Fruit fly (Drosophila melanogaster) whole organism, embryonic: Measurements from ENCODE around the gene dsx.

Experiments used
- Asciz ChIP-seq: fragments of 200-800 bp; sonication (Bioruptor generic); optimal IDR thresholded peaks from 2 replicates; lab custom pipeline; 2017; ENCODE audit warnings: missing biosample characterization, mild to moderate bottlenecking, missing genetic modification characterization, missing genetic modification reagents
- Atf3 ChIP-seq: fragments of 200-800 bp; sonication (Bioruptor generic); optimal IDR thresholded peaks from 3 replicates; lab custom pipeline; 2016; ENCODE audit warnings: missing biosample characterization, missing genetic modification characterization
- Awh ChIP-seq: fragments of 200-800 bp; sonication (Bioruptor generic); IDR thresholded peaks from 2 replicates; pipeline ENCODE4, ENCODE4 v1.3.6; 2022; ENCODE audit warnings: missing biosample characterization, missing genetic modification characterization
- BEAF-32 ChIP-seq: fragments of 200-800 bp; sonication (Bioruptor generic); optimal IDR thresholded peaks from 3 replicates; lab custom pipeline; 2017; ENCODE audit warnings: missing biosample characterization, missing genetic modification characterization, mild to moderate bottlenecking, moderate library complexity, missing genetic modification reagents
- Blimp-1 ChIP-seq: fragments of 200-800 bp; sonication (Bioruptor generic); optimal IDR thresholded peaks from 3 replicates; lab custom pipeline; 2018; ENCODE audit warnings: missing biosample characterization, missing genetic modification characterization, mild to moderate bottlenecking, moderate library complexity, missing genetic modification reagents
- CG10431 ChIP-seq: fragments of 200-800 bp; sonication (Bioruptor generic); optimal IDR thresholded peaks from 3 replicates; lab custom pipeline; 2018; ENCODE audit warnings: missing biosample characterization, mild to moderate bottlenecking, missing genetic modification characterization
- CG10543 ChIP-seq: fragments of 200-800 bp; sonication (Bioruptor generic); optimal IDR thresholded peaks from 3 replicates; lab custom pipeline; 2017; ENCODE audit warnings: missing biosample characterization, mild to moderate bottlenecking, missing genetic modification characterization, moderate library complexity
- CG12219 ChIP-seq: fragments of 200-800 bp; sonication (Bioruptor generic); optimal IDR thresholded peaks from 3 replicates; lab custom pipeline; 2018; ENCODE audit warnings: missing biosample characterization, mild to moderate bottlenecking, missing genetic modification characterization
- CG12769 ChIP-seq: fragments of 200-800 bp; sonication (Bioruptor generic); optimal IDR thresholded peaks from 2 replicates; lab custom pipeline; 2019; ENCODE audit warnings: missing biosample characterization, mild to moderate bottlenecking, missing genetic modification characterization, moderate library complexity
- CG13624 ChIP-seq: fragments of 200-800 bp; sonication (Bioruptor generic); optimal IDR thresholded peaks from 2 replicates; lab custom pipeline; 2016; ENCODE audit warnings: missing biosample characterization, missing genetic modification characterization
- CG14050 ChIP-seq: fragments of 200-800 bp; sonication (Bioruptor generic); IDR thresholded peaks from 3 replicates; pipeline ENCODE4 v1.3.6; 2022; ENCODE audit warnings: missing biosample characterization, missing genetic modification characterization
- CG6854 ChIP-seq: fragments of 200-800 bp; sonication (Bioruptor generic); optimal IDR thresholded peaks from 3 replicates; lab custom pipeline; 2017; ENCODE audit warnings: missing biosample characterization, mild to moderate bottlenecking, missing genetic modification characterization
- CG8290 ChIP-seq, 3 experiments: fragments of 200-800 bp; sonication (Bioruptor generic); optimal IDR thresholded peaks; 2 replicates each; lab custom pipeline; 2016 to 2019; ENCODE audit warnings: missing biosample characterization in 3 of 3, missing genetic modification characterization in 3 of 3, mild to moderate bottlenecking in 2 of 3, moderate library complexity in 1 of 3
- CG8359 ChIP-seq: fragments of 200-800 bp; sonication (Bioruptor generic); optimal IDR thresholded peaks from 2 replicates; lab custom pipeline; 2017; ENCODE audit warnings: missing biosample characterization, mild to moderate bottlenecking, missing genetic modification characterization, borderline replicate concordance
- Camta ChIP-seq: fragments of 200-800 bp; sonication (Bioruptor generic); optimal IDR thresholded peaks from 2 replicates; lab custom pipeline; 2016; ENCODE audit warnings: missing biosample characterization, missing genetic modification characterization
- Dip2 ChIP-seq: fragments of 200-800 bp; sonication (Bioruptor generic); IDR thresholded peaks from 2 replicates; pipeline ENCODE4 v1.3.6; 2022; ENCODE audit warnings: missing biosample characterization, missing genetic modification characterization
- Fer2 ChIP-seq: fragments of 200-800 bp; sonication (Bioruptor generic); optimal IDR thresholded peaks from 2 replicates; lab custom pipeline; 2018; ENCODE audit warnings: missing biosample characterization, mild to moderate bottlenecking, missing genetic modification characterization, moderate library complexity
- HHEX ChIP-seq: fragments of 200-800 bp; sonication (Bioruptor generic); optimal IDR thresholded peaks from 3 replicates; lab custom pipeline; 2017; ENCODE audit warnings: missing biosample characterization, mild to moderate bottlenecking, missing genetic modification characterization, missing genetic modification reagents
- Hr78 ChIP-seq, 2 experiments: fragments of 200-800 bp in 1 of 2; fragments of >200 bp in 1 of 2; sonication (Bioruptor generic) in 1 of 2; optimal IDR thresholded peaks; 2 replicates each; lab custom pipeline; 2017 to 2019; ENCODE audit warnings: missing biosample characterization in 2 of 2, missing genetic modification characterization in 2 of 2, mild to moderate bottlenecking in 1 of 2, moderate library complexity in 1 of 2
- Pdp1 ChIP-seq, 2 experiments: fragments of 200-800 bp; sonication (Bioruptor generic); optimal IDR thresholded peaks; 3 replicates each; lab custom pipeline; 2016; ENCODE audit warnings: missing biosample characterization in 2 of 2, missing genetic modification characterization in 2 of 2, mild to moderate bottlenecking in 1 of 2, moderate library complexity in 1 of 2
- Sox102F ChIP-seq: fragments of 200-800 bp; sonication (Bioruptor generic); optimal IDR thresholded peaks from 2 replicates; lab custom pipeline; 2018; ENCODE audit warnings: missing biosample characterization, mild to moderate bottlenecking, missing genetic modification characterization, moderate library complexity
- abd-A ChIP-seq: fragments of 200-800 bp; sonication (Bioruptor generic); optimal IDR thresholded peaks from 3 replicates; lab custom pipeline; 2019; ENCODE audit warnings: missing biosample characterization, mild to moderate bottlenecking, missing genetic modification characterization, moderate library complexity
- amos ChIP-seq: fragments of 200-800 bp; sonication (Bioruptor generic); IDR thresholded peaks from 2 replicates; pipeline ENCODE4 v1.3.6; 2022; ENCODE audit warnings: missing biosample characterization, missing genetic modification characterization; ENCODE audit not compliant: partially characterized antibody
- cas ChIP-seq: fragments of 200-800 bp; sonication (Bioruptor generic); IDR thresholded peaks from 2 replicates; pipeline ENCODE4 v1.3.6; 2022; ENCODE audit warnings: missing biosample characterization, missing genetic modification characterization
- ewg ChIP-seq: fragments of 200-800 bp; sonication (Bioruptor generic); optimal IDR thresholded peaks from 3 replicates; lab custom pipeline; 2017; ENCODE audit warnings: mild to moderate bottlenecking, missing biosample characterization, missing genetic modification reagents, missing genetic modification characterization
- grau ChIP-seq: fragments of 200-800 bp; optimal IDR thresholded peaks from 3 replicates; lab custom pipeline; 2019; ENCODE audit warnings: missing biosample characterization, mild to moderate bottlenecking, missing genetic modification characterization, moderate library complexity
- grn ChIP-seq: fragments of 200-800 bp; sonication (Bioruptor generic); optimal IDR thresholded peaks from 3 replicates; lab custom pipeline; 2017; ENCODE audit warnings: missing biosample characterization, missing genetic modification characterization
- ken ChIP-seq: fragments of 200-800 bp; sonication (Bioruptor generic); IDR thresholded peaks from 3 replicates; pipeline ENCODE4 v1.3.6; 2022; ENCODE audit warnings: missing biosample characterization, missing genetic modification characterization
- kni ChIP-seq: fragments of 200-800 bp; sonication (Bioruptor generic); optimal IDR thresholded peaks from 3 replicates; lab custom pipeline; 2017; ENCODE audit warnings: mild to moderate bottlenecking, missing biosample characterization, missing genetic modification reagents, missing genetic modification characterization
- lmd ChIP-seq: fragments of 200-800 bp; sonication (Bioruptor generic); IDR thresholded peaks from 2 replicates; pipeline ENCODE4 v1.3.6; 2022; ENCODE audit warnings: missing biosample characterization, missing genetic modification characterization
- mirr ChIP-seq: fragments of 200-800 bp; sonication (Bioruptor generic); optimal IDR thresholded peaks from 3 replicates; lab custom pipeline; 2018; ENCODE audit warnings: missing biosample characterization, mild to moderate bottlenecking, missing genetic modification characterization
- oc ChIP-seq: fragments of 200-800 bp; sonication (Bioruptor generic); optimal IDR thresholded peaks from 2 replicates; lab custom pipeline; 2018; ENCODE audit warnings: missing biosample characterization, mild to moderate bottlenecking, missing genetic modification characterization, moderate library complexity
- onecut ChIP-seq: fragments of 200-800 bp; sonication (Bioruptor generic); IDR thresholded peaks from 2 replicates; pipeline ENCODE4 v1.3.6; 2022; ENCODE audit warnings: missing biosample characterization, missing genetic modification characterization
- pros ChIP-seq: fragments of 200-800 bp; sonication (Bioruptor generic); optimal IDR thresholded peaks from 3 replicates; lab custom pipeline; 2019; ENCODE audit warnings: missing biosample characterization, mild to moderate bottlenecking, missing genetic modification characterization, moderate library complexity
- sima ChIP-seq: fragments of 200-800 bp; sonication (Bioruptor generic); optimal IDR thresholded peaks from 2 replicates; lab custom pipeline; 2016; ENCODE audit warnings: missing biosample characterization, missing genetic modification characterization
- sqz ChIP-seq: fragments of 200-800 bp; sonication (Bioruptor generic); optimal IDR thresholded peaks from 3 replicates; lab custom pipeline; 2018; ENCODE audit warnings: missing biosample characterization, mild to moderate bottlenecking, missing genetic modification characterization

Gene dsx

dm6 chr3R:7991446-7991845, 24.2 kb upstream of the dsx start:
- 0 out of 3 replicates have a peak, but pooled peaks have one; percentile 47 for TF ChIP-seq ken (GFP tag; lab: Robert Waterston, UW)
- TF ChIP-seq Sox102F = no peak
- TF ChIP-seq CG8359 (GFP tag; lab: Kevin White, UChicago) = peak; percentile 99

DNA sequence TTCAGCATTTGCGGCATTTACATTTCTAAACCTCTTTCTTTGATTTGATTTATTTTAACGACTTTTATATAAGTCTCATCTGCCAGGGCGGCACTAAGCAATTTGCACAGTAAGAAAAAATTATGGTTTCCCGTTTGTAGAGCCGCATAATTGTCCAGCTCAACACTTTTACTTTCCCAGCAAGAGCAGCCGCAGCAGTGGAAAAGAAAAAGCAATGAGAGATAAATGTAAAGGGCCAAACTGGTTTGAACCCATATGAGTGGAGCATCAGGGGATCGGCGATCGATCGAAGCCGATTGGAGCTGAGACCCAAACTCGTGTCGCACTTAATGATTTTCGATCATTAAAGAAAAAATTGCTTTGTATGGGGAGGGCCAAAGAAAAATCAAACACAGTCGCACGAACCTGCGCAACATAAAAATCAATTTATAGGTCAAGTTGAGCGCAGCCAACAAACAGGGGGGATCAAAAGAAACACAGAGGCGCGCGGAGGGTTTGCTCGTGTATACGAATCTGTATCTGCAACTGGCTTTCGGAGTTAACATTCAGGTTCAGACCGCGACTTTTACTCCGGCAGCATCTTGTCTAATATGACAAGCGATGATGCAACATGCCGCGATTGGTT, 23.7 kb upstream of the dsx start:
- TF ChIP-seq CG8290 (GFP tag; optimal IDR thresholded peaks at IDR 0.05; lab: Kevin White, UChicago) (no peak), CG8290 (tag; optimal IDR thresholded peaks at IDR 0.05; lab: Kevin White, UChicago) (no peak), Fer2 (tag; lab: Kevin White, UChicago) (no peak), mirr (GFP tag; lab: Kevin White, UChicago) (no peak), abd-A (tag; lab: Kevin White, UChicago) (peak; percentile 64), grau (no peak), Hr78 (GFP tag; optimal IDR thresholded peaks at IDR 0.05; lab: Kevin White, UChicago) (peak in 1 of 2 experiments; percentile 50), CG12219 (GFP tag; lab: Kevin White, UChicago) (no peak), lmd (GFP tag; lab: Robert Waterston, UW) (no peak), CG10431 (GFP tag; lab: Kevin White, UChicago) (no peak), CG10543 (GFP tag; lab: Kevin White, UChicago) (peak; percentile 6), sqz (peak; percentile 41), Awh (peak; percentile 81), CG12769 (tag; lab: Kevin White, UChicago) (peak; percentile 73), HHEX (GFP tag; lab: Kevin White, UChicago) (no peak), cas (GFP tag; lab: Robert Waterston, UW) (no peak), Camta (GFP tag; lab: Kevin White, UChicago) (no peak), grn (GFP tag; lab: Kevin White, UChicago) (peak; percentile 18), oc (tag; lab: Kevin White, UChicago) (peak; percentile 72), Pdp1 (GFP tag; optimal IDR thresholded peaks at IDR 0.05; lab: Kevin White, UChicago) (peak in 1 of 2 experiments; percentile 45), Atf3 (GFP tag; lab: Kevin White, UChicago) (no peak), Blimp-1 (GFP tag; lab: Kevin White, UChicago) (peak; percentile 96), Dip2 (GFP tag; lab: Robert Waterston, UW) (no peak), amos (GFP tag; lab: Robert Waterston, UW) (no peak), Asciz (GFP tag; lab: Kevin White, UChicago) (no peak), CG14050 (GFP tag; lab: Robert Waterston, UW) (no peak), pros (peak; percentile 67), kni (GFP tag; lab: Kevin White, UChicago) (peak; percentile 62), CG13624 (GFP tag; lab: Kevin White, UChicago) (no peak), BEAF-32 (GFP tag; lab: Kevin White, UChicago) (no peak), sima (no peak), onecut (GFP tag; lab: Robert Waterston, UW) (peak; percentile 49; the same call in 1 of the 2 replicates), CG6854 (GFP tag; lab: Kevin White, UChicago) (no peak), ewg (GFP tag; lab: Kevin White, UChicago) (no peak)
